Fruit fly (Drosophila melanogaster) whole organism, embryonic: ENCODE measurements around the gene CG5639.
A peak's percentile ranks its signal among the peaks of the same experiment; 100 is the strongest.

Experiments used
- Asciz ChIP-seq: fragments of 200-800 bp; sonication (Bioruptor generic); optimal IDR thresholded peaks from 2 replicates; lab custom pipeline; 2017; ENCODE audit warnings: missing biosample characterization, mild to moderate bottlenecking, missing genetic modification characterization, missing genetic modification reagents
- Atf6 ChIP-seq: fragments of 200-800 bp; sonication (Bioruptor generic); IDR thresholded peaks from 2 replicates; pipeline ENCODE4 v1.3.6; 2022; ENCODE audit warnings: missing biosample characterization, missing genetic modification characterization
- BEAF-32 ChIP-seq: fragments of 200-800 bp; sonication (Bioruptor generic); optimal IDR thresholded peaks from 3 replicates; lab custom pipeline; 2017; ENCODE audit warnings: missing biosample characterization, missing genetic modification characterization, mild to moderate bottlenecking, moderate library complexity, missing genetic modification reagents
- CG10462 ChIP-seq: fragments of 200-800 bp; sonication (Bioruptor generic); optimal IDR thresholded peaks from 2 replicates; lab custom pipeline; 2016; ENCODE audit warnings: missing biosample characterization, missing genetic modification characterization
- CG1233 ChIP-seq: fragments of 200-800 bp; sonication (Bioruptor generic); optimal IDR thresholded peaks from 4 replicates; lab custom pipeline; 2018; ENCODE audit warnings: missing biosample characterization, mild to moderate bottlenecking, missing genetic modification characterization
- CG12942 ChIP-seq: fragments of 200-800 bp; sonication (Bioruptor generic); optimal IDR thresholded peaks from 3 replicates; lab custom pipeline; 2016; ENCODE audit warnings: missing biosample characterization, missing genetic modification characterization
- CG13296 ChIP-seq: fragments of 200-800 bp; sonication (Bioruptor generic); optimal IDR thresholded peaks from 3 replicates; lab custom pipeline; 2018; ENCODE audit warnings: missing biosample characterization, mild to moderate bottlenecking, missing genetic modification characterization
- CG14050 ChIP-seq: fragments of 200-800 bp; sonication (Bioruptor generic); IDR thresholded peaks from 3 replicates; pipeline ENCODE4 v1.3.6; 2022; ENCODE audit warnings: missing biosample characterization, missing genetic modification characterization
- CG14710 ChIP-seq: fragments of 200-800 bp; sonication (Bioruptor generic); optimal IDR thresholded peaks from 3 replicates; lab custom pipeline; 2019; ENCODE audit warnings: missing biosample characterization, mild to moderate bottlenecking, missing genetic modification characterization, moderate library complexity
- CG14860 ChIP-seq: fragments of 200-800 bp; sonication (Bioruptor generic); IDR thresholded peaks from 3 replicates; pipeline ENCODE4 v1.3.6; 2022; ENCODE audit warnings: missing biosample characterization, missing genetic modification characterization; ENCODE audit not compliant: partially characterized antibody
- CG1529 ChIP-seq: fragments of 200-800 bp; sonication (Bioruptor generic); optimal IDR thresholded peaks from 3 replicates; lab custom pipeline; 2018; ENCODE audit warnings: missing biosample characterization, missing genetic modification characterization
- CG1647 ChIP-seq: fragments of 200-800 bp; sonication (Bioruptor generic); optimal IDR thresholded peaks from 3 replicates; lab custom pipeline; 2016; ENCODE audit warnings: missing biosample characterization, missing genetic modification characterization
- CG17568 ChIP-seq: fragments of 200-800 bp; sonication (Bioruptor generic); optimal IDR thresholded peaks from 2 replicates; lab custom pipeline; 2018; ENCODE audit warnings: missing biosample characterization, mild to moderate bottlenecking, missing genetic modification characterization, moderate library complexity
- CG17612 ChIP-seq: fragments of 200-800 bp; sonication (Bioruptor generic); IDR thresholded peaks from 2 replicates; pipeline ENCODE4 v1.3.6; 2022; ENCODE audit warnings: missing biosample characterization, missing genetic modification characterization
- CG17912 ChIP-seq: fragments of 200-800 bp; sonication (Bioruptor generic); optimal IDR thresholded peaks from 2 replicates; lab custom pipeline; 2018; ENCODE audit warnings: missing biosample characterization, mild to moderate bottlenecking, missing genetic modification characterization
- CG2199 ChIP-seq: fragments of 200-800 bp; sonication (Bioruptor generic); IDR thresholded peaks from 3 replicates; pipeline ENCODE4 v1.3.6; 2022; ENCODE audit warnings: missing biosample characterization, missing genetic modification characterization
- CG2202 ChIP-seq: fragments of 200-800 bp; sonication (Bioruptor generic); optimal IDR thresholded peaks from 2 replicates; lab custom pipeline; 2018; ENCODE audit warnings: missing biosample characterization, mild to moderate bottlenecking, missing genetic modification characterization
- CG31224 ChIP-seq: fragments of 200-800 bp; sonication (Bioruptor generic); IDR thresholded peaks from 2 replicates; pipeline ENCODE4 v1.3.6; 2022; ENCODE audit warnings: missing biosample characterization, missing genetic modification characterization
- CG31441 ChIP-seq: fragments of 200-800 bp; sonication (Bioruptor generic); IDR thresholded peaks from 2 replicates; pipeline ENCODE4 v1.3.6; 2022; ENCODE audit warnings: missing biosample characterization, missing genetic modification characterization
- CG3163 ChIP-seq: fragments of 200-800 bp; sonication (Bioruptor generic); optimal IDR thresholded peaks from 3 replicates; lab custom pipeline; 2016; ENCODE audit warnings: missing biosample characterization, missing genetic modification characterization
- CG3281 ChIP-seq: fragments of 200-800 bp; sonication (Bioruptor generic); optimal IDR thresholded peaks from 3 replicates; lab custom pipeline; 2017; ENCODE audit warnings: missing biosample characterization, mild to moderate bottlenecking, missing genetic modification characterization
- CG34376 ChIP-seq: fragments of 200-800 bp; sonication (Bioruptor generic); optimal IDR thresholded peaks from 2 replicates; lab custom pipeline; 2018; ENCODE audit warnings: missing biosample characterization, mild to moderate bottlenecking, missing genetic modification characterization
- CG3847 ChIP-seq: fragments of 200-800 bp; sonication (Bioruptor generic); IDR thresholded peaks from 2 replicates; pipeline ENCODE4 v1.3.6; 2022; ENCODE audit warnings: missing biosample characterization, missing genetic modification characterization
- CG3995 ChIP-seq: fragments of 200-800 bp; sonication (Bioruptor generic); optimal IDR thresholded peaks from 3 replicates; lab custom pipeline; 2016; ENCODE audit warnings: missing biosample characterization, missing genetic modification characterization
- CG7556 ChIP-seq: fragments of 200-800 bp; sonication (Bioruptor generic); optimal IDR thresholded peaks from 2 replicates; lab custom pipeline; 2017; ENCODE audit warnings: missing biosample characterization, mild to moderate bottlenecking, missing genetic modification characterization
- CG8089 ChIP-seq: fragments of 200-800 bp; sonication (Bioruptor generic); optimal IDR thresholded peaks from 3 replicates; lab custom pipeline; 2016; ENCODE audit warnings: missing biosample characterization, missing genetic modification characterization
- Chrac-16 ChIP-seq: fragments of 200-800 bp; sonication (Bioruptor generic); optimal IDR thresholded peaks from 3 replicates; lab custom pipeline; 2016; ENCODE audit warnings: missing biosample characterization, missing genetic modification characterization
- Dip2 ChIP-seq: fragments of 200-800 bp; sonication (Bioruptor generic); IDR thresholded peaks from 2 replicates; pipeline ENCODE4 v1.3.6; 2022; ENCODE audit warnings: missing biosample characterization, missing genetic modification characterization
- Fer1 ChIP-seq: fragments of 200-800 bp; sonication (Bioruptor generic); optimal IDR thresholded peaks from 2 replicates; lab custom pipeline; 2017; ENCODE audit warnings: missing biosample characterization, mild to moderate bottlenecking, missing genetic modification characterization
- HLH4C ChIP-seq: fragments of 200-800 bp; sonication (Bioruptor generic); IDR thresholded peaks from 3 replicates; pipeline ENCODE4 v1.3.6; 2022; ENCODE audit warnings: missing biosample characterization, missing genetic modification characterization; ENCODE audit not compliant: partially characterized antibody
- HLH54F ChIP-seq: fragments of 200-800 bp; sonication (Bioruptor generic); optimal IDR thresholded peaks from 3 replicates; lab custom pipeline; 2016; ENCODE audit warnings: missing biosample characterization, missing genetic modification characterization
- HmgD ChIP-seq: fragments of 200-800 bp; sonication (Bioruptor generic); optimal IDR thresholded peaks from 3 replicates; lab custom pipeline; 2016; ENCODE audit warnings: missing biosample characterization, missing genetic modification characterization
- Mrtf ChIP-seq: fragments of 200-800 bp; sonication (Bioruptor generic); IDR thresholded peaks from 3 replicates; pipeline ENCODE4 v1.3.6; 2022; ENCODE audit warnings: missing biosample characterization, missing genetic modification characterization
- Nf-YB ChIP-seq: fragments of 200-800 bp; sonication (Bioruptor generic); optimal IDR thresholded peaks from 3 replicates; lab custom pipeline; 2019; ENCODE audit warnings: missing biosample characterization, mild to moderate bottlenecking, missing genetic modification characterization, moderate library complexity
- PHDP ChIP-seq: fragments of 200-800 bp; sonication (Bioruptor generic); optimal IDR thresholded peaks from 3 replicates; lab custom pipeline; 2018; ENCODE audit warnings: missing biosample characterization, mild to moderate bottlenecking, missing genetic modification characterization, moderate library complexity
- Ravus ChIP-seq: fragments of 200-800 bp; sonication (Bioruptor generic); IDR thresholded peaks from 2 replicates; pipeline ENCODE4 v1.3.6; 2022; ENCODE audit warnings: missing biosample characterization, missing genetic modification characterization
- abd-A ChIP-seq: fragments of 200-800 bp; sonication (Bioruptor generic); optimal IDR thresholded peaks from 3 replicates; lab custom pipeline; 2019; ENCODE audit warnings: missing biosample characterization, mild to moderate bottlenecking, missing genetic modification characterization, moderate library complexity
- ara ChIP-seq: fragments of 200-800 bp; sonication (Bioruptor generic); IDR thresholded peaks from 2 replicates; pipeline ENCODE4 v1.3.6; 2022; ENCODE audit warnings: missing biosample characterization, missing genetic modification characterization
- ase ChIP-seq: fragments of 200-800 bp; sonication (Bioruptor generic); IDR thresholded peaks from 3 replicates; pipeline ENCODE4 v1.3.6; 2022; ENCODE audit warnings: missing biosample characterization, missing genetic modification characterization
- ash1 ChIP-seq: fragments of 200-800 bp; sonication (Bioruptor generic); optimal IDR thresholded peaks from 2 replicates; lab custom pipeline; 2018; ENCODE audit warnings: missing biosample characterization, mild to moderate bottlenecking, missing genetic modification characterization
- h ChIP-seq: fragments of >200 bp; optimal IDR thresholded peaks from 2 replicates; lab custom pipeline; 2017
- her ChIP-seq: fragments of 200-800 bp; sonication (Bioruptor generic); optimal IDR thresholded peaks from 2 replicates; lab custom pipeline; 2016; ENCODE audit warnings: missing biosample characterization, missing genetic modification characterization
- hth ChIP-seq: fragments of >200 bp; optimal IDR thresholded peaks from 2 replicates; lab custom pipeline; 2017; ENCODE audit warnings: inconsistent platforms
- mirr ChIP-seq: fragments of 200-800 bp; sonication (Bioruptor generic); optimal IDR thresholded peaks from 3 replicates; lab custom pipeline; 2018; ENCODE audit warnings: missing biosample characterization, mild to moderate bottlenecking, missing genetic modification characterization
- oc ChIP-seq: fragments of 200-800 bp; sonication (Bioruptor generic); optimal IDR thresholded peaks from 2 replicates; lab custom pipeline; 2018; ENCODE audit warnings: missing biosample characterization, mild to moderate bottlenecking, missing genetic modification characterization, moderate library complexity
- pum ChIP-seq: fragments of 200-800 bp; sonication (Bioruptor generic); optimal IDR thresholded peaks from 2 replicates; lab custom pipeline; 2016; ENCODE audit warnings: missing biosample characterization, missing genetic modification characterization
- run ChIP-seq: fragments of 200-800 bp; sonication (Bioruptor generic); optimal IDR thresholded peaks from 3 replicates; lab custom pipeline; 2018; ENCODE audit warnings: missing biosample characterization, mild to moderate bottlenecking, missing genetic modification characterization
- salm ChIP-seq: fragments of 200-800 bp; sonication (Bioruptor generic); optimal IDR thresholded peaks from 2 replicates; lab custom pipeline; 2018; ENCODE audit warnings: missing biosample characterization, mild to moderate bottlenecking, missing genetic modification characterization
- scrt ChIP-seq: fragments of 200-800 bp; sonication (Bioruptor generic); optimal IDR thresholded peaks from 2 replicates; lab custom pipeline; 2018; ENCODE audit warnings: missing biosample characterization, mild to moderate bottlenecking, missing genetic modification characterization, moderate library complexity
- sens-2 ChIP-seq: fragments of 200-800 bp; sonication (Bioruptor generic); IDR thresholded peaks from 2 replicates; pipeline ENCODE4 v1.3.6; 2022; ENCODE audit warnings: missing biosample characterization, missing genetic modification characterization
- tin ChIP-seq: fragments of 200-800 bp; sonication (Bioruptor generic); optimal IDR thresholded peaks from 3 replicates; lab custom pipeline; 2016; ENCODE audit warnings: missing biosample characterization, missing genetic modification characterization
- toy ChIP-seq: fragments of 200-800 bp; sonication (Bioruptor generic); IDR thresholded peaks from 2 replicates; pipeline ENCODE4 v1.3.6; 2022; ENCODE audit warnings: missing biosample characterization, missing genetic modification characterization

CG5639 gene

dm6 chr3R:27569706-27570105, 26.2 kb downstream of the CG5639 start (continued):
- TF ChIP-seq CG1529 (GFP tag; lab: Kevin White, UChicago) (peak; percentile 52), CG7556 (GFP tag; lab: Kevin White, UChicago) (peak; percentile 73), Fer1 (peak; percentile 95), CG14710 (tag; lab: Kevin White, UChicago) (peak; percentile 56), Ravus (peak; percentile 78), CG31224 (peak; percentile 76), mirr (peak; percentile 78), Mrtf (peak; percentile 90), CG17568 (peak; percentile 5), CG8089 (peak; percentile 56), CG17612 (GFP tag; lab: Robert Waterston, UW) (peak; percentile 78), CG2199 (GFP tag; lab: Robert Waterston, UW) (0 out of 3 replicates have a peak, but pooled peaks have one; percentile 63), Atf6 (GFP tag; lab: Robert Waterston, UW) (peak; percentile 94), CG13296 (GFP tag; lab: Kevin White, UChicago) (peak; percentile 92), Dip2 (no peak), HLH54F (GFP tag; lab: Kevin White, UChicago) (peak; percentile 63), CG1233 (peak; percentile 84), HLH4C (GFP tag; lab: Robert Waterston, UW) (no peak), CG3847 (GFP tag; lab: Robert Waterston, UW) (peak; percentile 82), BEAF-32 (GFP tag; lab: Kevin White, UChicago) (no peak), h (lab: Kevin White, UChicago) (no peak), CG17912 (GFP tag; lab: Kevin White, UChicago) (no peak), CG14050 (peak; percentile 86), HmgD (GFP tag; lab: Kevin White, UChicago) (peak; percentile 47), Chrac-16 (peak; percentile 60), run (tag; lab: Kevin White, UChicago) (peak; percentile 82), CG14860 (GFP tag; lab: Robert Waterston, UW) (no peak), CG3995 (GFP tag; lab: Kevin White, UChicago) (peak; percentile 71), oc (tag; lab: Kevin White, UChicago) (no peak), salm (tag; lab: Kevin White, UChicago) (peak; percentile 25), CG12942 (peak; percentile 71), hth (lab: Kevin White, UChicago) (no peak), tin (GFP tag; lab: Kevin White, UChicago) (peak; percentile 90), Asciz (GFP tag; lab: Kevin White, UChicago) (peak; percentile 81), ase (GFP tag; lab: Robert Waterston, UW) (peak; percentile 73; the same call in 2 of the 3 replicates), CG10462 (GFP tag; lab: Kevin White, UChicago) (peak; percentile 29), CG3281 (GFP tag; lab: Kevin White, UChicago) (peak; percentile 91), CG31441 (GFP tag; lab: Robert Waterston, UW) (no peak; the same call in 1 of the 2 replicates), sens-2 (GFP tag; lab: Robert Waterston, UW) (peak; percentile 86), CG34376 (GFP tag; lab: Kevin White, UChicago) (peak; percentile 75), toy (GFP tag; lab: Robert Waterston, UW) (0 out of 2 replicates have a peak, but pooled peaks have one; percentile 40), scrt (GFP tag; lab: Kevin White, UChicago) (peak; percentile 85), CG1647 (GFP tag; lab: Kevin White, UChicago) (peak; percentile 88), abd-A (tag; lab: Kevin White, UChicago) (no peak), pum (GFP tag; lab: Kevin White, UChicago) (peak; percentile 86), Nf-YB (GFP tag; lab: Kevin White, UChicago) (peak; percentile 23), PHDP (tag; lab: Kevin White, UChicago) (peak; percentile 78), CG3163 (GFP tag; lab: Kevin White, UChicago) (peak; percentile 53), her (peak; percentile 69), CG2202 (tag; lab: Kevin White, UChicago) (no peak), ara (GFP tag; lab: Robert Waterston, UW) (peak; percentile 81), ash1 (GFP tag; lab: Kevin White, UChicago) (peak; percentile 65)
